Fruit fly (Drosophila melanogaster): Measurements from ENCODE around the gene CG14618.

Gene CG14618

DNA sequence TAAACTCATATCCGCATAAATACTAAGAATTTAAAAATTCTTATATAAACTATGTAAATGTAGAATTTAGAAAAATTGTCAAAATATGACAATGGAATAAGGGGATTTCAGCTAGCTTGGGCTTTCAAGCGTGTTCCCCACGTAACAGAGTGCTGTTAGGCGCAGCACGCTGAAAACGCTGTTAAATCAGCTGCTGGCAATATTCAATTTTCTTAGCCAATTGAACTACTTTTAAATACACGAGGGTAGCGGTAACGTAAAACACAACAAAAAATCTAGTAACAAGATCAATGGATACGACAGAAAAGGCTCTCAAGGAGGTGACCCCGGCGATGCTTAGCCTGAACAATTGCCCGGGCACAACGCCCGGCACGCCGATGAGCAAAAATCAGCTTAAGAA is at the start of gene CG14618:
Gene CG14618 (plus strand): TSS at position 179 of the 400 bp plus-strand sequence.
- TF ChIP-seq OdsH (GFP tag; optimal IDR thresholded peaks at IDR 0.05) (no peak), CG11902 (GFP tag; optimal IDR thresholded peaks at IDR 0.05) (no peak), CG8632 (GFP tag; optimal IDR thresholded peaks at IDR 0.05) (no peak), CG6276 (GFP tag; optimal IDR thresholded peaks at IDR 0.05) (no peak), Sox14 (GFP tag; optimal IDR thresholded peaks at IDR 0.05) (no peak), CG11294 (GFP tag; IDR thresholded peaks at IDR 0.05) (no peak), vri (GFP tag; optimal IDR thresholded peaks at IDR 0.05) (no peak), CG8119 (GFP tag; IDR thresholded peaks at IDR 0.05) (no peak), salr (GFP tag; optimal IDR thresholded peaks at IDR 0.05) (no peak), CG6792 (GFP tag; optimal IDR thresholded peaks at IDR 0.05) (no peak), CG15336 (GFP tag; IDR thresholded peaks at IDR 0.05) (no peak), Smox (GFP tag; optimal IDR thresholded peaks at IDR 0.05) (no peak), CG4318 (GFP tag; optimal IDR thresholded peaks at IDR 0.05) (no peak), CG6808 (GFP tag; optimal IDR thresholded peaks at IDR 0.05) (no peak), CG7368 (GFP tag; optimal IDR thresholded peaks at IDR 0.05) (no peak), esn (GFP tag; optimal IDR thresholded peaks at IDR 0.05) (no peak), fkh (GFP tag; optimal IDR thresholded peaks at IDR 0.05) (no peak)

DNA sequence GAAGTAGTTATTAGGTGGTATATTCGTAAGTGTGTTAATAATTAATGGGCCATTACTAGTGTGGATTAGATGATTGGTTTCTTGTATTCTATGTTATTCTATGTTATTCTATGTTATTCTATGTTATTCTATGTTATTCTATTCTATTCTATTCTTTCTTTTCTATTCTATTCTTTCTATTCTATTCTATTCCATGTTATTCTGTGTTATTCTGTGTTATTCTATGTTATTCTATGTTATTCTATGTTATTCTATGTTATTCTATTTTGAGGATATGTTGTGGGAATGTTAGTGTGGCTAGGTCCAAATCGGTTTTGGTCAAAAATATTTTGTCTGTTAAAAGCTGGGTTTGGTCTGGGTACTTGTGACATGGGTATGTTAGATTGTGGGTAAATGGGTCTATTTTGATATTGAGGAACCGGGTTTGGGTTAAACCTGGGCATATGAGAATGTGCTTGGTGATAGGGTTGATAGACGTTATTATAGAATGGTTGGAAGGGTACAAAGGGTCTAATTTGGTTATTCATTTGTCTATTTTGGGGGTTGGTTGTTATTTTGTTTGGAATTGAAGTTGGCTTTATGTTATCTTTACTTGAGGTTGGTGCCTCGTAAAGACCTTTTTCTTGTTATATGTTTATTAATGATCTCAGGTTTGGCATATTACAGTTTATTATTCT is 40.4 kb upstream of the CG14618 start:
- TF ChIP-seq Sox102F (GFP tag; optimal IDR thresholded peaks at IDR 0.05): peak; percentile 66
- TF ChIP-seq Eip93F (GFP tag; optimal IDR thresholded peaks at IDR 0.05): peak; percentile 44

DNA sequence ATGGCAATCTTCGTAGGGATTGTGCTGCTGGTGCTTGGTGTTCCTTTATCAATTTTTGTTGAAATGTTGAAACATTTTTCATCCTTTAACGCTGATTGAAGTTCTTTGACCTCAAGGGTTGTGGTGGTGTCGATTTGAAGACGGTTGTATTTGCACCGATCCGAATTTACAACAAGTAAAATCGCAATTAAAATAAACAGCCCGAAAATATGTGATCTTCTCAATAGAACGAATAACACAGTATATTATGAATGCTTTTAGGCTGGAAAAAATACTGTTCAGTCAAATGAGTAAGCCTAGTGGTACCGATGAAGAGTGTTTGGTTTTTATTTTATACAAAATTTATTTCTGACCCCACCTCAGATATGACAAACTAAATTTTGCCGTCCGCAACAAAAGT is 30.5 kb upstream of the CG14618 start:
- TF ChIP-seq lz (GFP tag; optimal IDR thresholded peaks at IDR 0.05) (no peak), Eip78C (GFP tag) (peak; percentile 38), CG8632 (GFP tag; optimal IDR thresholded peaks at IDR 0.05) (no peak), CG1621 (tag; optimal IDR thresholded peaks at IDR 0.05) (no peak), CG10631 (GFP tag; optimal IDR thresholded peaks at IDR 0.05) (no peak)

DNA sequence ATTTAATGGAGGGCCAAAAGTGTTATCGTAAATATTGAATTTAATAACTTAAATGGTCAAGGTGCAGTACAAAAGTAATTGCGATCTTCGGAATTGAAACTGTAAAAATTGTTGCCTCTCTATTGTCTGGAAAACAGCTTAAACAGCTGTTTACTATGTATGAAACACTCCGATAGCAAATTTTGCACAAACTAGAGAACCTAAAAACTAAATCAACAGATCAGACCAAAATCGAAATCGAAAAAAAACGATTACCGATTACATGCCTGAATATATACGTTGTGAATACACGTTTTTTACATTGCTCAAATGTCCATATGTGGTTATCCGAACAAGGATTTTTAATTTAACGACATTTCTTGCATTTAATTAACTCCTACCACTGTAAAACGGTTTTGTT is 30.0 kb upstream of the CG14618 start:
- TF ChIP-seq vri (GFP tag; optimal IDR thresholded peaks at IDR 0.05): no peak
- no peak for TF ChIP-seq salr (GFP tag; optimal IDR thresholded peaks at IDR 0.05)
- no peak for TF ChIP-seq topi (GFP tag; optimal IDR thresholded peaks at IDR 0.05)
- TF ChIP-seq CG15336 (GFP tag; IDR thresholded peaks at IDR 0.05): no peak
- no peak for TF ChIP-seq acj6 (GFP tag; optimal IDR thresholded peaks at IDR 0.05)
- no peak for TF ChIP-seq CG16779 (tag; optimal IDR thresholded peaks at IDR 0.05)
- no peak for TF ChIP-seq eg (GFP tag; IDR thresholded peaks at IDR 0.05)
- TF ChIP-seq Met (GFP tag; optimal IDR thresholded peaks at IDR 0.05): no peak
- TF ChIP-seq fkh (GFP tag; optimal IDR thresholded peaks at IDR 0.05): no peak
- TF ChIP-seq CG4318 (GFP tag; optimal IDR thresholded peaks at IDR 0.05): no peak
- no peak for TF ChIP-seq CG6792 (GFP tag; optimal IDR thresholded peaks at IDR 0.05)
- TF ChIP-seq fd85E (GFP tag; optimal IDR thresholded peaks at IDR 0.05): no peak
- TF ChIP-seq CG8319 (GFP tag; optimal IDR thresholded peaks at IDR 0.05): no peak
- TF ChIP-seq CG1621 (tag; optimal IDR thresholded peaks at IDR 0.05): no peak
- no peak for TF ChIP-seq net (GFP tag; optimal IDR thresholded peaks at IDR 0.05)
- no peak for TF ChIP-seq svp (GFP tag)

DNA sequence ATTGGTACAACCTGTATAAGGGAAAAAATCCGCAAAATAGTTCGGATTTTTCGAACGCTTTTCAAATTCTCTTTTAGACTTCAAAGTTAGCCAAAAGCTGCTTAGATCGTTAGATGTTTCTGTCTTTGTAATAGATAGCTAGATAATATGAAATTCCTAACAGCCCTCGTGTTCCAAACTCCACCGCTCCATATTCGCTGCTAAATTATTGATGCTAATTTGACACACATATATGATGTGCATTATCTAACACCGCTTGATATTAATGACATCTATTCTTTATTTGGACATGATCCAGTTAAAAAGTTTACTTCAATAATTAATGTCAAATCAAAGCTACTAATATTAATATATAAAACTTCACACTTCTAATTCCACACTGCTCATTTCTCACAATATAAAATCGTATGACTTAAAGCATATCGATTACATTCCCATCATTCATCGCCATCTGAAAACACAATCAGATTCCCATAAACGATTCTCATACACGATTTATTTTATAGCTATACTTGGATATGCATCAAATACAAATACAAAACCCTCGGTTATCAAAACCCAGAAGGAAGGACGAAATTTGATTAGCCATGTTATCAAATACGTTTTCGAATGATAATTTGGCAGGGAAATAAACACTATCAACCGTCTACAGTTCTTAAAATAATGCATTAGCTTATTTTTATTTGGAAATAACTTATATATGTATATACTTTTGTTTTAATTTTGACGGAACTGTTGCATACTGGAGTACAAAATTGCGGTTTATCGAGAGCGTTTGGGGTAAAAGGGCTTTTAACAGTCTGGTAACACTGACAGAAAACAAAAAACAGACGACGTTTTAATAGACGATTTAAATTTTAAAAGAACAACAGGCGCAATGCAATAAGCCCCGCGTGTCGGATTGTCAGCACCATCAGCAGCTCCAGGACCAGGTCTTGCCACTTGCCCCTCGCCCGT is 29.3 kb upstream of the CG14618 start, which contains the start of gene CG14621:
Gene CG14621 (plus strand): TSS at position 274 of the 957 bp plus-strand sequence.
- TF ChIP-seq CG16779 (tag; optimal IDR thresholded peaks at IDR 0.05) (no peak), esn (GFP tag; optimal IDR thresholded peaks at IDR 0.05) (peak; percentile 19)

Measured in whole organism, prepupa.